Worm (Caenorhabditis elegans) whole organism, L2 larva: Measurements from ENCODE around the gene irld-7.

Source experiments
- C34F6.9 ChIP-seq: fragments of 150-350 bp; optimal IDR thresholded peaks from 2 replicates; lab custom pipeline; 2014; ENCODE audit warnings: missing biosample characterization, missing genetic modification characterization
- F13H6.1 ChIP-seq: sonication (generic microtip); optimal IDR thresholded peaks from 2 replicates; lab custom pipeline; 2016; ENCODE audit warnings: missing genetic modification characterization, missing compliant biosample characterization
- R02D3.7 ChIP-seq: fragments of 150-350 bp; optimal IDR thresholded peaks from 2 replicates; lab custom pipeline; 2014; ENCODE audit warnings: missing biosample characterization, missing genetic modification characterization
- Y55F3AM.14 ChIP-seq: fragments of 200-800 bp; sonication (Bioruptor generic); optimal IDR thresholded peaks from 2 replicates; lab custom pipeline; 2018; ENCODE audit warnings: mild to moderate bottlenecking, missing genetic modification characterization, missing compliant biosample characterization
- ZK546.5 ChIP-seq: sonication (generic microtip); optimal IDR thresholded peaks from 2 replicates; lab custom pipeline; 2017; ENCODE audit warnings: missing biosample characterization, missing genetic modification characterization
- alr-1 ChIP-seq: fragments of 150-350 bp; optimal IDR thresholded peaks from 2 replicates; lab custom pipeline; 2014; ENCODE audit warnings: missing biosample characterization, missing genetic modification characterization
- aly-2 ChIP-seq: fragments of 150-350 bp; optimal IDR thresholded peaks from 2 replicates; lab custom pipeline; 2014; ENCODE audit warnings: missing biosample characterization, missing genetic modification characterization
- ama-1 ChIP-seq: fragments of 150-350 bp; optimal IDR thresholded peaks from 2 replicates; lab custom pipeline; 2018; ENCODE audit warnings: inconsistent platforms
- blmp-1 ChIP-seq: sonication (generic microtip); optimal IDR thresholded peaks from 2 replicates; lab custom pipeline; 2017; ENCODE audit warnings: missing genetic modification characterization, mild to moderate bottlenecking, missing compliant biosample characterization, antibody characterized with exemption, moderate library complexity; ENCODE audit not compliant: insufficient read depth
- ceh-16 ChIP-seq: fragments of 150-350 bp; optimal IDR thresholded peaks from 2 replicates; lab custom pipeline; 2014; ENCODE audit warnings: missing biosample characterization, missing genetic modification characterization
- ceh-82 ChIP-seq: fragments of 150-350 bp; optimal IDR thresholded peaks from 2 replicates; lab custom pipeline; 2014; ENCODE audit warnings: missing biosample characterization, missing genetic modification characterization
- crh-2 ChIP-seq: sonication (generic microtip); optimal IDR thresholded peaks from 2 replicates; lab custom pipeline; 2017; ENCODE audit warnings: missing biosample characterization, missing genetic modification characterization
- dmd-4 ChIP-seq: sonication (generic microtip); optimal IDR thresholded peaks from 2 replicates; lab custom pipeline; 2017; ENCODE audit warnings: missing biosample characterization, missing genetic modification characterization
- egl-27 ChIP-seq: sonication (generic microtip); optimal IDR thresholded peaks from 3 replicates; lab custom pipeline; 2017; ENCODE audit warnings: missing biosample characterization, missing genetic modification reagents, missing genetic modification characterization
- elt-1 ChIP-seq: fragments of 150-350 bp; optimal IDR thresholded peaks from 2 replicates; lab custom pipeline; 2014; ENCODE audit warnings: missing biosample characterization, missing genetic modification characterization
- elt-3 ChIP-seq: sonication (generic microtip); optimal IDR thresholded peaks from 2 replicates; lab custom pipeline; 2017; ENCODE audit warnings: missing biosample characterization, missing genetic modification characterization
- fos-1 ChIP-seq: fragments of 150-350 bp; optimal IDR thresholded peaks from 2 replicates; lab custom pipeline; 2014; ENCODE audit warnings: missing biosample characterization, missing genetic modification characterization
- gmeb-1 ChIP-seq: fragments of 150-350 bp; optimal IDR thresholded peaks from 2 replicates; lab custom pipeline; 2014; ENCODE audit warnings: missing biosample characterization, missing genetic modification characterization
- lin-11 ChIP-seq: fragments of 150-350 bp; sonication (generic microtip); optimal IDR thresholded peaks from 2 replicates; lab custom pipeline; 2014; ENCODE audit warnings: missing biosample characterization, missing genetic modification characterization, inconsistent platforms, mixed read lengths
- lin-13 ChIP-seq: fragments of 150-350 bp; optimal IDR thresholded peaks from 2 replicates; lab custom pipeline; 2014; ENCODE audit warnings: missing biosample characterization, missing genetic modification reagents, missing genetic modification characterization
- lin-39 ChIP-seq: fragments of 150-350 bp; optimal IDR thresholded peaks from 2 replicates; lab custom pipeline; 2014; ENCODE audit warnings: missing biosample characterization, missing genetic modification reagents, missing genetic modification characterization
- lsy-2 ChIP-seq, 2 experiments: fragments of 150-350 bp in 1 of 2; sonication (generic microtip) in 1 of 2; optimal IDR thresholded peaks; 2 replicates each; lab custom pipeline; 2014 to 2017; ENCODE audit warnings: missing biosample characterization in 2 of 2, missing genetic modification characterization in 2 of 2
- mab-5 ChIP-seq: fragments of 150-350 bp; optimal IDR thresholded peaks from 2 replicates; lab custom pipeline; 2014; ENCODE audit warnings: missing biosample characterization, missing genetic modification characterization
- mbf-1 ChIP-seq: sonication (generic microtip); optimal IDR thresholded peaks from 2 replicates; lab custom pipeline; 2017; ENCODE audit warnings: missing biosample characterization, missing genetic modification characterization
- mdl-1 ChIP-seq, 2 experiments: fragments of 150-350 bp in 1 of 2; sonication (generic microtip) in 1 of 2; optimal IDR thresholded peaks; 2 replicates each; lab custom pipeline; 2017; ENCODE audit warnings: missing biosample characterization in 2 of 2, missing genetic modification characterization in 2 of 2
- nhr-10 ChIP-seq: sonication (generic microtip); optimal IDR thresholded peaks from 2 replicates; lab custom pipeline; 2017; ENCODE audit warnings: missing biosample characterization, missing genetic modification characterization
- nhr-11 ChIP-seq: fragments of 150-350 bp; optimal IDR thresholded peaks from 2 replicates; lab custom pipeline; 2014; ENCODE audit warnings: missing biosample characterization, missing genetic modification characterization
- nhr-12 ChIP-seq: fragments of 150-350 bp; optimal IDR thresholded peaks from 2 replicates; lab custom pipeline; 2014; ENCODE audit warnings: missing biosample characterization, missing genetic modification characterization
- nhr-129 ChIP-seq: fragments of 150-350 bp; optimal IDR thresholded peaks from 2 replicates; lab custom pipeline; 2014; ENCODE audit warnings: missing biosample characterization, missing genetic modification characterization
- nhr-21 ChIP-seq: fragments of 150-350 bp; optimal IDR thresholded peaks from 2 replicates; lab custom pipeline; 2014; ENCODE audit warnings: missing biosample characterization, missing genetic modification characterization
- nhr-23 ChIP-seq: fragments of 150-350 bp; optimal IDR thresholded peaks from 2 replicates; lab custom pipeline; 2014; ENCODE audit warnings: missing biosample characterization, missing genetic modification reagents, missing genetic modification characterization
- nhr-237 ChIP-seq: fragments of 150-350 bp; optimal IDR thresholded peaks from 2 replicates; lab custom pipeline; 2014; ENCODE audit warnings: missing biosample characterization, missing genetic modification characterization
- nhr-25 ChIP-seq: fragments of 150-350 bp; sonication (generic microtip); optimal IDR thresholded peaks from 3 replicates; lab custom pipeline; 2014; ENCODE audit warnings: missing biosample characterization, missing genetic modification characterization
- nhr-6 ChIP-seq: fragments of 150-350 bp; optimal IDR thresholded peaks from 2 replicates; lab custom pipeline; 2014; ENCODE audit warnings: missing biosample characterization, missing genetic modification characterization
- nhr-77 ChIP-seq: fragments of 150-350 bp; optimal IDR thresholded peaks from 2 replicates; lab custom pipeline; 2014; ENCODE audit warnings: missing biosample characterization, missing genetic modification characterization
- peb-1 ChIP-seq: fragments of 150-350 bp; optimal IDR thresholded peaks from 2 replicates; lab custom pipeline; 2014; ENCODE audit warnings: missing biosample characterization, missing genetic modification characterization
- sem-4 ChIP-seq: fragments of 150-350 bp; optimal IDR thresholded peaks from 2 replicates; lab custom pipeline; 2014; ENCODE audit warnings: missing biosample characterization, missing genetic modification reagents, missing genetic modification characterization
- skn-1 ChIP-seq: sonication (generic microtip); optimal IDR thresholded peaks from 2 replicates; lab custom pipeline; 2017; ENCODE audit warnings: missing biosample characterization, missing genetic modification characterization
- sma-3 ChIP-seq: sonication (generic microtip); optimal IDR thresholded peaks from 2 replicates; lab custom pipeline; 2016; ENCODE audit warnings: missing genetic modification reagents, missing genetic modification characterization, missing compliant biosample characterization
- sma-9 ChIP-seq, 2 experiments: fragments of 150-350 bp in 1 of 2; sonication (generic microtip) in 1 of 2; optimal IDR thresholded peaks; 2 replicates each; lab custom pipeline; 2014 to 2016; ENCODE audit warnings: missing genetic modification characterization in 2 of 2, mild to moderate bottlenecking in 1 of 2, missing biosample characterization in 1 of 2, missing compliant biosample characterization in 1 of 2, missing genetic modification reagents in 1 of 2, moderate library complexity in 1 of 2
- snpc-4 ChIP-seq: fragments of 150-350 bp; optimal IDR thresholded peaks from 2 replicates; lab custom pipeline; 2014; ENCODE audit warnings: missing biosample characterization, missing genetic modification characterization
- unc-39 ChIP-seq: fragments of 150-350 bp; optimal IDR thresholded peaks from 2 replicates; lab custom pipeline; 2014; ENCODE audit warnings: missing biosample characterization, missing genetic modification characterization
- unc-55 ChIP-seq: fragments of 150-350 bp; sonication (generic microtip); optimal IDR thresholded peaks from 3 replicates; lab custom pipeline; 2014; ENCODE audit warnings: missing biosample characterization, missing genetic modification reagents, missing genetic modification characterization
- unc-62 ChIP-seq: fragments of 150-350 bp; optimal IDR thresholded peaks from 2 replicates; lab custom pipeline; 2014; ENCODE audit warnings: missing biosample characterization, missing genetic modification reagents, missing genetic modification characterization
- zag-1 ChIP-seq: fragments of 150-350 bp; optimal IDR thresholded peaks from 2 replicates; lab custom pipeline; 2014; ENCODE audit warnings: missing biosample characterization, missing genetic modification characterization
- ztf-1 ChIP-seq: fragments of 200-800 bp; sonication (Bioruptor generic); conservative IDR thresholded peaks from 2 replicates; pipeline ENCODE4 v1.3.6; 2022; ENCODE audit warnings: missing genetic modification characterization, missing compliant biosample characterization
- ztf-11 ChIP-seq: sonication (generic microtip); optimal IDR thresholded peaks from 2 replicates; lab custom pipeline; 2017; ENCODE audit warnings: missing biosample characterization, missing genetic modification characterization
- ztf-4 ChIP-seq: fragments of 150-350 bp; optimal IDR thresholded peaks from 2 replicates; lab custom pipeline; 2014; ENCODE audit warnings: missing biosample characterization, missing genetic modification characterization

irld-7 gene

ce11 chrIV:6576728-6577101 lies 13.4 kb upstream of the irld-7 start:
- TF ChIP-seq nhr-77 (tag; lab: Kevin White, UChicago) (no peak), nhr-237 (tag; lab: Kevin White, UChicago) (no peak), unc-55 (GFP tag; lab: Kevin White, UChicago) (peak; percentile 22), F13H6.1 (tag; lab: Kevin White, UChicago) (peak; percentile 80), unc-62 (GFP tag; lab: Kevin White, UChicago) (no peak), peb-1 (no peak), aly-2 (tag; lab: Kevin White, UChicago) (no peak), nhr-23 (tag; lab: Kevin White, UChicago) (no peak), nhr-129 (tag; lab: Kevin White, UChicago) (peak; percentile 50), ceh-16 (no peak), Y55F3AM.14 (GFP tag; lab: Kevin White, UChicago) (no peak), C34F6.9 (peak; percentile 40), sma-9 (GFP tag; optimal IDR thresholded peaks at IDR 0.05; lab: Kevin White, UChicago) (peak; percentile 59), sma-9 (tag; optimal IDR thresholded peaks at IDR 0.05; lab: Kevin White, UChicago) (no peak), dmd-4 (tag; lab: Kevin White, UChicago) (no peak), lin-11 (tag; lab: Kevin White, UChicago) (no peak), ama-1 (lab: Kevin White, UChicago) (no peak), nhr-25 (peak; percentile 59), alr-1 (no peak), ztf-11 (no peak), sem-4 (tag; lab: Kevin White, UChicago) (no peak), mab-5 (tag; lab: Kevin White, UChicago) (no peak), blmp-1 (peak; percentile 9), unc-39 (tag; lab: Kevin White, UChicago) (no peak), ZK546.5 (tag; lab: Kevin White, UChicago) (no peak), ztf-1 (GFP tag; lab: Robert Waterston, UW) (no peak), lin-39 (tag; lab: Kevin White, UChicago) (no peak), snpc-4 (tag; lab: Kevin White, UChicago) (no peak), gmeb-1 (tag; lab: Kevin White, UChicago) (peak; percentile 51), nhr-11 (tag; lab: Kevin White, UChicago) (no peak), nhr-6 (tag; lab: Kevin White, UChicago) (no peak), zag-1 (tag; lab: Kevin White, UChicago) (no peak), mbf-1 (tag; lab: Kevin White, UChicago) (no peak), crh-2 (tag; lab: Kevin White, UChicago) (peak; percentile 56), R02D3.7 (tag; lab: Kevin White, UChicago) (no peak), skn-1 (no peak), mdl-1 (tag; optimal IDR thresholded peaks at IDR 0.05; lab: Kevin White, UChicago) (no peak), egl-27 (tag; lab: Kevin White, UChicago) (peak; percentile 57), lsy-2 (tag; optimal IDR thresholded peaks at IDR 0.05; lab: Kevin White, UChicago) (peak in 1 of 2 experiments; percentile 52), ztf-4 (tag; lab: Kevin White, UChicago) (no peak), elt-3 (no peak), sma-3 (GFP tag; lab: Kevin White, UChicago) (peak; percentile 59), nhr-21 (tag; lab: Kevin White, UChicago) (peak; percentile 13), lin-13 (GFP tag; lab: Kevin White, UChicago) (peak; percentile 24), ceh-82 (no peak), nhr-10 (no peak), elt-1 (tag; lab: Kevin White, UChicago) (no peak), nhr-12 (tag; lab: Kevin White, UChicago) (no peak), fos-1 (tag; lab: Kevin White, UChicago) (peak; percentile 17)
